Fruit fly (Drosophila melanogaster) whole organism, embryonic: Measurements from ENCODE around the gene RpL35A.
A peak's percentile ranks its signal among the peaks of the same experiment; 100 is the strongest.

Experiments
- Atf-2 ChIP-seq: fragments of 200-800 bp; sonication (Bioruptor generic); optimal IDR thresholded peaks from 2 replicates; lab custom pipeline; 2016; ENCODE audit warnings: missing biosample characterization, missing genetic modification characterization
- B-H2 ChIP-seq: fragments of 200-800 bp; sonication (Bioruptor generic); optimal IDR thresholded peaks from 2 replicates; lab custom pipeline; 2018; ENCODE audit warnings: missing biosample characterization, mild to moderate bottlenecking, missing genetic modification characterization
- CG10543 ChIP-seq: fragments of 200-800 bp; sonication (Bioruptor generic); optimal IDR thresholded peaks from 3 replicates; lab custom pipeline; 2017; ENCODE audit warnings: missing biosample characterization, mild to moderate bottlenecking, missing genetic modification characterization, moderate library complexity
- CG12391 ChIP-seq: fragments of 200-800 bp; sonication (Bioruptor generic); optimal IDR thresholded peaks from 3 replicates; lab custom pipeline; 2018; ENCODE audit warnings: missing biosample characterization, mild to moderate bottlenecking, missing genetic modification characterization, moderate library complexity
- CG12769 ChIP-seq: fragments of 200-800 bp; sonication (Bioruptor generic); optimal IDR thresholded peaks from 2 replicates; lab custom pipeline; 2019; ENCODE audit warnings: missing biosample characterization, mild to moderate bottlenecking, missing genetic modification characterization, moderate library complexity
- CG13894 ChIP-seq: fragments of 200-800 bp; sonication (Bioruptor generic); optimal IDR thresholded peaks from 3 replicates; lab custom pipeline; 2018; ENCODE audit warnings: missing biosample characterization, mild to moderate bottlenecking, missing genetic modification characterization, moderate library complexity
- CG14710 ChIP-seq: fragments of 200-800 bp; sonication (Bioruptor generic); optimal IDR thresholded peaks from 3 replicates; lab custom pipeline; 2019; ENCODE audit warnings: missing biosample characterization, mild to moderate bottlenecking, missing genetic modification characterization, moderate library complexity
- CG15514 ChIP-seq: fragments of 200-800 bp; sonication (Bioruptor generic); optimal IDR thresholded peaks from 3 replicates; lab custom pipeline; 2017; ENCODE audit warnings: missing biosample characterization, missing genetic modification characterization, mild to moderate bottlenecking, moderate library complexity, missing genetic modification reagents
- CG17328 ChIP-seq: fragments of 200-800 bp; sonication (Bioruptor generic); IDR thresholded peaks from 2 replicates; pipeline ENCODE4 v1.3.6; 2022; ENCODE audit warnings: missing biosample characterization, missing genetic modification characterization
- CG2116 ChIP-seq: fragments of 200-800 bp; sonication (Bioruptor generic); optimal IDR thresholded peaks from 3 replicates; lab custom pipeline; 2018; ENCODE audit warnings: missing biosample characterization, mild to moderate bottlenecking, missing genetic modification characterization
- CG3065 ChIP-seq: fragments of 200-800 bp; sonication (Bioruptor generic); optimal IDR thresholded peaks from 2 replicates; lab custom pipeline; 2016; ENCODE audit warnings: missing biosample characterization, missing genetic modification characterization
- CG3163 ChIP-seq: fragments of 200-800 bp; sonication (Bioruptor generic); optimal IDR thresholded peaks from 3 replicates; lab custom pipeline; 2016; ENCODE audit warnings: missing biosample characterization, missing genetic modification characterization
- CG32532 ChIP-seq: fragments of 200-800 bp; sonication (Bioruptor generic); IDR thresholded peaks from 2 replicates; pipeline ENCODE4 v1.3.6; 2022; ENCODE audit warnings: missing biosample characterization, missing genetic modification characterization
- CG32767 ChIP-seq: fragments of 200-800 bp; sonication (Bioruptor generic); IDR thresholded peaks from 2 replicates; pipeline ENCODE4 v1.3.6; 2022; ENCODE audit warnings: missing biosample characterization, missing genetic modification characterization
- CG3281 ChIP-seq: fragments of 200-800 bp; sonication (Bioruptor generic); optimal IDR thresholded peaks from 3 replicates; lab custom pipeline; 2017; ENCODE audit warnings: missing biosample characterization, mild to moderate bottlenecking, missing genetic modification characterization
- CG34376 ChIP-seq: fragments of 200-800 bp; sonication (Bioruptor generic); optimal IDR thresholded peaks from 2 replicates; lab custom pipeline; 2018; ENCODE audit warnings: missing biosample characterization, mild to moderate bottlenecking, missing genetic modification characterization
- CG5180 ChIP-seq: fragments of 200-800 bp; sonication (Bioruptor generic); optimal IDR thresholded peaks from 3 replicates; lab custom pipeline; 2017; ENCODE audit warnings: missing biosample characterization, missing genetic modification characterization, mild to moderate bottlenecking, moderate library complexity, missing genetic modification reagents
- CG7928 ChIP-seq: fragments of 200-800 bp; sonication (Bioruptor generic); optimal IDR thresholded peaks from 2 replicates; lab custom pipeline; 2017; ENCODE audit warnings: missing biosample characterization, mild to moderate bottlenecking, missing genetic modification characterization
- Deaf1 ChIP-seq: fragments of 200-800 bp; optimal IDR thresholded peaks from 3 replicates; lab custom pipeline; 2019; ENCODE audit warnings: missing biosample characterization, mild to moderate bottlenecking, missing genetic modification characterization, moderate library complexity
- Doc3 ChIP-seq: fragments of 200-800 bp; sonication (Bioruptor generic); IDR thresholded peaks from 3 replicates; pipeline ENCODE4 v1.3.6; 2022; ENCODE audit warnings: missing biosample characterization, missing genetic modification characterization; ENCODE audit not compliant: partially characterized antibody
- E2f2 ChIP-seq: fragments of 200-800 bp; sonication (Bioruptor generic); IDR thresholded peaks from 2 replicates; pipeline ENCODE4 v1.3.6; 2022; ENCODE audit warnings: missing biosample characterization, missing genetic modification characterization
- Ets97D ChIP-seq: fragments of 200-800 bp; sonication (Bioruptor generic); optimal IDR thresholded peaks from 3 replicates; lab custom pipeline; 2016; ENCODE audit warnings: missing biosample characterization, missing genetic modification characterization
- HLH54F ChIP-seq: fragments of 200-800 bp; sonication (Bioruptor generic); optimal IDR thresholded peaks from 3 replicates; lab custom pipeline; 2016; ENCODE audit warnings: missing biosample characterization, missing genetic modification characterization
- Hey ChIP-seq: fragments of 200-800 bp; sonication (Bioruptor generic); optimal IDR thresholded peaks from 3 replicates; lab custom pipeline; 2018; ENCODE audit warnings: missing biosample characterization, mild to moderate bottlenecking, missing genetic modification characterization
- HmgZ ChIP-seq: fragments of 200-800 bp; sonication (Bioruptor generic); optimal IDR thresholded peaks from 2 replicates; lab custom pipeline; 2018; ENCODE audit warnings: missing biosample characterization, mild to moderate bottlenecking, missing genetic modification characterization
- Med ChIP-seq: fragments of 200-800 bp; sonication (Bioruptor generic); peaks from one replicate; lab custom pipeline; 2016; ENCODE audit warnings: missing biosample characterization, missing genetic modification characterization, mild to moderate bottlenecking, inconsistent platforms, moderate library complexity
- Myb ChIP-seq: fragments of 200-800 bp; sonication (Bioruptor generic); optimal IDR thresholded peaks from 2 replicates; lab custom pipeline; 2016; ENCODE audit warnings: missing biosample characterization, missing genetic modification characterization
- Opbp ChIP-seq: fragments of 200-800 bp; sonication (Bioruptor generic); IDR thresholded peaks from 3 replicates; pipeline ENCODE4 v1.3.6; 2022; ENCODE audit warnings: missing biosample characterization, missing genetic modification characterization; ENCODE audit not compliant: partially characterized antibody
- Sin3A ChIP-seq: fragments of >200 bp; optimal IDR thresholded peaks from 2 replicates; lab custom pipeline; 2018
- Tbp ChIP-seq: fragments of >200 bp; optimal IDR thresholded peaks from 2 replicates; lab custom pipeline; 2018; ENCODE audit warnings: missing biosample characterization, missing genetic modification characterization
- chm ChIP-seq: fragments of 200-800 bp; sonication (Bioruptor generic); IDR thresholded peaks from 2 replicates; pipeline ENCODE4 v1.3.6; 2022; ENCODE audit warnings: missing biosample characterization, missing genetic modification characterization
- chn ChIP-seq: fragments of 200-800 bp; sonication (Bioruptor generic); optimal IDR thresholded peaks from 2 replicates; lab custom pipeline; 2016; ENCODE audit warnings: missing biosample characterization, missing genetic modification characterization
- crp ChIP-seq, 2 experiments: fragments of 200-800 bp; sonication (Bioruptor generic); optimal IDR thresholded peaks; 2 replicates in 1 of 2; 3 replicates in 1 of 2; lab custom pipeline; 2017; ENCODE audit warnings: missing biosample characterization in 2 of 2, missing genetic modification characterization in 2 of 2, mild to moderate bottlenecking in 1 of 2, moderate library complexity in 1 of 2
- disco-r ChIP-seq: fragments of 200-800 bp; sonication (Bioruptor generic); optimal IDR thresholded peaks from 2 replicates; lab custom pipeline; 2016; ENCODE audit warnings: missing biosample characterization, missing genetic modification characterization
- exex ChIP-seq: fragments of 200-800 bp; sonication (Bioruptor generic); optimal IDR thresholded peaks from 4 replicates; lab custom pipeline; 2018; ENCODE audit warnings: missing biosample characterization, mild to moderate bottlenecking, missing genetic modification characterization, moderate library complexity
- gem ChIP-seq: fragments of 200-800 bp; sonication (Bioruptor generic); optimal IDR thresholded peaks from 2 replicates; lab custom pipeline; 2019; ENCODE audit warnings: missing biosample characterization, mild to moderate bottlenecking, missing genetic modification characterization, moderate library complexity
- gfzf ChIP-seq: fragments of 200-800 bp; sonication (Bioruptor generic); optimal IDR thresholded peaks from 2 replicates; lab custom pipeline; 2016; ENCODE audit warnings: missing biosample characterization, mild to moderate bottlenecking, missing genetic modification characterization, moderate library complexity
- grn ChIP-seq: fragments of 200-800 bp; sonication (Bioruptor generic); optimal IDR thresholded peaks from 3 replicates; lab custom pipeline; 2017; ENCODE audit warnings: missing biosample characterization, missing genetic modification characterization
- hth ChIP-seq: fragments of >200 bp; optimal IDR thresholded peaks from 2 replicates; lab custom pipeline; 2017; ENCODE audit warnings: inconsistent platforms
- ind ChIP-seq: fragments of 200-800 bp; sonication (Bioruptor generic); optimal IDR thresholded peaks from 3 replicates; lab custom pipeline; 2016; ENCODE audit warnings: missing biosample characterization, missing genetic modification characterization
- lilli ChIP-seq: fragments of 200-800 bp; sonication (Bioruptor generic); optimal IDR thresholded peaks from 3 replicates; lab custom pipeline; 2016; ENCODE audit warnings: missing biosample characterization, missing genetic modification characterization
- mirr ChIP-seq: fragments of 200-800 bp; sonication (Bioruptor generic); optimal IDR thresholded peaks from 3 replicates; lab custom pipeline; 2018; ENCODE audit warnings: missing biosample characterization, mild to moderate bottlenecking, missing genetic modification characterization
- nmo ChIP-seq: fragments of 200-800 bp; sonication (Bioruptor generic); optimal IDR thresholded peaks from 2 replicates; lab custom pipeline; 2018; ENCODE audit warnings: missing biosample characterization, mild to moderate bottlenecking, missing genetic modification characterization, moderate library complexity
- phol ChIP-seq: fragments of 200-800 bp; sonication (Bioruptor generic); optimal IDR thresholded peaks from 3 replicates; lab custom pipeline; 2018; ENCODE audit warnings: missing biosample characterization, mild to moderate bottlenecking, missing genetic modification characterization, moderate library complexity
- prd ChIP-seq, 3 experiments: fragments of >200 bp in 2 of 3; fragments of 200-800 bp in 1 of 3; sonication (Bioruptor generic) in 1 of 3; optimal IDR thresholded peaks in 2 of 3; IDR thresholded peaks in 1 of 3; 2 replicates in 2 of 3; 3 replicates in 1 of 3; pipeline versions ENCODE4 v1.3.6 to Lab custom; 2017 to 2022; ENCODE audit warnings: missing biosample characterization in 1 of 3, missing genetic modification characterization in 1 of 3
- pzg ChIP-seq: fragments of 200-800 bp; sonication (Bioruptor generic); optimal IDR thresholded peaks from 3 replicates; lab custom pipeline; 2018; ENCODE audit warnings: missing biosample characterization, mild to moderate bottlenecking, missing genetic modification characterization, moderate library complexity
- sens ChIP-seq: fragments of 200-800 bp; sonication (Bioruptor generic); peaks from one replicate; lab custom pipeline; 2016; ENCODE audit warnings: missing biosample characterization, missing genetic modification characterization
- sug ChIP-seq: fragments of 200-800 bp; optimal IDR thresholded peaks from 2 replicates; lab custom pipeline; 2019; ENCODE audit warnings: missing biosample characterization, mild to moderate bottlenecking, missing genetic modification characterization, moderate library complexity

The RpL35A gene

dm6 chr3R:5516582-5517001, 49.7 kb upstream of the RpL35A start (continued):
- TF ChIP-seq nmo (GFP tag; lab: Kevin White, UChicago) (peak; percentile 13), Tbp (GFP tag; lab: Kevin White, UChicago) (no peak), disco-r (GFP tag; lab: Kevin White, UChicago) (no peak), E2f2 (GFP tag; lab: Robert Waterston, UW) (peak; percentile 84), Ets97D (GFP tag; lab: Kevin White, UChicago) (peak; percentile 57), sens (peak; percentile 72), crp (GFP tag; optimal IDR thresholded peaks at IDR 0.05; lab: Kevin White, UChicago) (peak; percentile 32 to 85), phol (tag; lab: Kevin White, UChicago) (peak; percentile 32), gfzf (GFP tag; lab: Kevin White, UChicago) (peak; percentile 85), CG14710 (peak; percentile 42), CG3281 (GFP tag; lab: Kevin White, UChicago) (no peak), Myb (GFP tag; lab: Kevin White, UChicago) (peak; percentile 85), prd (optimal IDR thresholded peaks at IDR 0.05; lab: Kevin White, UChicago) (no peak), prd (GFP tag; IDR thresholded peaks at IDR 0.05; lab: Robert Waterston, UW) (no peak), CG2116 (GFP tag; lab: Kevin White, UChicago) (peak; percentile 45), grn (peak; percentile 34), pzg (GFP tag; lab: Kevin White, UChicago) (peak; percentile 41)

DNA sequence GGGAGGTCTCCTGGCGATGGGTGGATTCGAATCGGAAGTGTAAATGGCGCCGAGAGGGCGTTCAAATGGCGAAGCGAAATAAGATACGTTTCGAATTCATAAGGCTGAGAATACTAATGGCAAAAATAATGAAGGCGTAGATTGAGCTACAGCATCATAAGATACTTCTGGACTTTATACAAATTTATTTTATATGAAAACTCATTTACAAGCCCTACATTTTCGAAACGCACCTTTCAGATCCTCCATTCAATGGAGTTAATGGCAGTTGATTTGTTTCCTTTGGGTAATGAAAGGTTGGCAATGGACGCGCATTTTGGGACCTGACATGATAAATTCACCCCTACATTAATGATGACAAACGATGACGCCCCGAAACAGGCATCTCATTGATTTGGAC, 47.9 kb upstream of the RpL35A start:
- TF ChIP-seq chn (GFP tag; lab: Kevin White, UChicago) (no peak), CG17328 (no peak), CG3163 (GFP tag; lab: Kevin White, UChicago) (no peak), hth (lab: Kevin White, UChicago) (no peak), lilli (GFP tag; lab: Kevin White, UChicago) (no peak), CG7928 (GFP tag; lab: Kevin White, UChicago) (no peak)

DNA sequence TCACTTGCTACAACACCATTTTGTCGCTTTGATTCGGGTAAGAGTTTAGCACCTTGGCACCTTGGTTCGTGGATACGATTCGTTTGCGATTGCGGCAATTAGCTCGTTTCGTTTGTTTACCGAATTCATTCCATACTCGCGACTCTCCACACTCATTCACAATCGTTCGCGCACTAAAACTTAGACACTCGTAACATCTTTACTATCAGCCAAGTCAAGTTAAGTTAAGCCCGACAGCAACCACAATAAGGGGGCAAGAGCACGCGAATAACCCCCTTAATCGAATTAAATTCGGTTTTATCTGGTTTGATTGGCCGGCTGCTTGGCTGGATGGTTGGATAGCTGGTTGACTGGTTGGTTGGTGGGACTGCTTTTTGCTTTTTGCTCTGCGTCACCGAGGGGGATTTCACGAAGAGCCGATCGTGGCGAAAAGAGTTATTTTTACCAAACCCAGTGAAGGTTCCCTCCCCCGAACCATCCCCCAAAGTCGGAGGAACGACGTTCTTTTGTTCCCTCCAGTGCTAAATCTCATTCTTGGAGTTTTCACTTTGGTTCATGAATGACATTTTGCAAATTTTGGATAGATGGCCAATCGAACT, 37.0 kb upstream of the RpL35A start:
- TF ChIP-seq ind (GFP tag; lab: Kevin White, UChicago) (no peak), Atf-2 (GFP tag; lab: Kevin White, UChicago) (no peak), Hey (tag; lab: Kevin White, UChicago) (peak; percentile 99), CG34376 (GFP tag; lab: Kevin White, UChicago) (peak; percentile 64), sug (tag; lab: Kevin White, UChicago) (peak; percentile 62), CG12391 (no peak), CG10543 (GFP tag; lab: Kevin White, UChicago) (peak; percentile 43), mirr (GFP tag; lab: Kevin White, UChicago) (peak; percentile 82), Sin3A (lab: Kevin White, UChicago) (no peak), CG12769 (tag; lab: Kevin White, UChicago) (peak; percentile 19), Doc3 (0 out of 3 replicates have a peak, but pooled peaks have one; percentile 16), HmgZ (tag; lab: Kevin White, UChicago) (no peak), chm (GFP tag; lab: Robert Waterston, UW) (no peak), HLH54F (no peak), CG13894 (tag; lab: Kevin White, UChicago) (peak; percentile 64), gem (tag; lab: Kevin White, UChicago) (peak; percentile 76), CG5180 (peak; percentile 81), B-H2 (peak; percentile 38), exex (tag; lab: Kevin White, UChicago) (peak; percentile 70), CG32767 (no peak), Med (GFP tag; lab: Kevin White, UChicago) (peak; percentile 76), CG3065 (GFP tag; lab: Kevin White, UChicago) (no peak), Opbp (GFP tag; lab: Robert Waterston, UW) (no peak), CG32532 (GFP tag; lab: Robert Waterston, UW) (no peak), Deaf1 (peak; percentile 84), CG15514 (GFP tag; lab: Kevin White, UChicago) (peak; percentile 12)
